Worm (Caenorhabditis elegans) whole organism, L2 larva: Measurements from ENCODE around the gene pfn-2.

Experiments
- alr-1 ChIP-seq: fragments of 150-350 bp; optimal IDR thresholded peaks from 2 replicates; lab custom pipeline; 2014; ENCODE audit warnings: missing biosample characterization, missing genetic modification characterization
- nhr-237 ChIP-seq: fragments of 150-350 bp; optimal IDR thresholded peaks from 2 replicates; lab custom pipeline; 2014; ENCODE audit warnings: missing biosample characterization, missing genetic modification characterization
- nhr-25 ChIP-seq: fragments of 150-350 bp; sonication (generic microtip); optimal IDR thresholded peaks from 3 replicates; lab custom pipeline; 2014; ENCODE audit warnings: missing biosample characterization, missing genetic modification characterization
- zag-1 ChIP-seq: fragments of 150-350 bp; optimal IDR thresholded peaks from 2 replicates; lab custom pipeline; 2014; ENCODE audit warnings: missing biosample characterization, missing genetic modification characterization

- TF ChIP-seq nhr-237 (tag; lab: Kevin White, UChicago) (no peak), nhr-25 (tag; lab: Kevin White, UChicago) (no peak), alr-1 (tag; lab: Kevin White, UChicago) (no peak), zag-1 (tag; lab: Kevin White, UChicago) (no peak)
Measured at ce11 chrX:5360682-5361081, 6.8 kb upstream of the pfn-2 start.
